Worm (Caenorhabditis elegans) whole organism, L4 larva: ENCODE results near the gene gem-1.
A peak's percentile ranks its signal among the peaks of the same experiment; 100 is the strongest.

ENCODE experiments used
- D1046.2 ChIP-seq: fragments of 200-800 bp; sonication (Bioruptor generic); IDR thresholded peaks from 2 replicates; pipeline ENCODE4 v1.3.6; 2022; ENCODE audit warnings: missing genetic modification characterization, missing compliant biosample characterization
- F10B5.3 ChIP-seq: sonication (generic microtip); optimal IDR thresholded peaks from 2 replicates; lab custom pipeline; 2016; ENCODE audit warnings: mild to moderate bottlenecking, missing genetic modification characterization, missing compliant biosample characterization
- F37D6.2 ChIP-seq: sonication (generic microtip); optimal IDR thresholded peaks from 2 replicates; lab custom pipeline; 2016; ENCODE audit warnings: mild to moderate bottlenecking, missing genetic modification characterization, missing compliant biosample characterization
- F44E2.7 ChIP-seq: fragments of 200-800 bp; sonication (Bioruptor generic); IDR thresholded peaks from 2 replicates; pipeline ENCODE4 v2.1.2; 2022; ENCODE audit warnings: missing genetic modification characterization, missing compliant biosample characterization
- Y105C5A.15 ChIP-seq: fragments of 200-800 bp; sonication (Bioruptor generic); IDR thresholded peaks from 2 replicates; pipeline ENCODE4 v1.3.6; 2022; ENCODE audit warnings: missing genetic modification characterization, missing compliant biosample characterization
- aha-1 ChIP-seq: fragments of 150-350 bp; peaks from one replicate; lab custom pipeline; 2014; ENCODE audit warnings: missing biosample characterization, missing genetic modification characterization
- aly-2 ChIP-seq: sonication (generic microtip); optimal IDR thresholded peaks from 2 replicates; lab custom pipeline; 2018; ENCODE audit warnings: missing biosample characterization, missing genetic modification characterization
- ama-1 ChIP-seq: fragments of 150-350 bp; optimal IDR thresholded peaks from 2 replicates; lab custom pipeline; 2014; ENCODE audit warnings: inconsistent platforms, mixed read lengths
- ctbp-1 ChIP-seq: fragments of 200-800 bp; sonication (Bioruptor generic); IDR thresholded peaks from 2 replicates; pipeline ENCODE4 v1.3.6; 2022; ENCODE audit warnings: missing genetic modification reagents, missing genetic modification characterization, missing compliant biosample characterization
- daf-16 ChIP-seq, 3 experiments: sonication (generic microtip); optimal IDR thresholded peaks; 2 replicates each; lab custom pipeline; 2016 to 2017; ENCODE audit warnings: missing genetic modification characterization in 3 of 3, missing genetic modification reagents in 3 of 3, mild to moderate bottlenecking in 2 of 3, missing compliant biosample characterization in 2 of 3, missing biosample characterization in 1 of 3, moderate library complexity in 1 of 3
- daf-19 ChIP-seq: fragments of 200-800 bp; sonication (Bioruptor generic); conservative IDR thresholded peaks from 2 replicates; pipeline ENCODE4 v1.3.6; 2022; ENCODE audit warnings: missing genetic modification characterization, missing compliant biosample characterization
- dmd-6 ChIP-seq: fragments of 200-800 bp; sonication (Bioruptor generic); IDR thresholded peaks from 2 replicates; pipeline ENCODE4 v1.3.6; 2022; ENCODE audit warnings: missing genetic modification reagents, missing genetic modification characterization, missing compliant biosample characterization
- duxl-1 ChIP-seq: sonication (generic microtip); optimal IDR thresholded peaks from 2 replicates; lab custom pipeline; 2016; ENCODE audit warnings: mild to moderate bottlenecking, missing genetic modification characterization, moderate library complexity, missing compliant biosample characterization; ENCODE audit not compliant: poor library complexity
- dve-1 ChIP-seq: sonication (generic microtip); optimal IDR thresholded peaks from 2 replicates; lab custom pipeline; 2017; ENCODE audit warnings: antibody characterized with exemption, mild to moderate bottlenecking, missing genetic modification characterization, missing compliant biosample characterization; ENCODE audit not compliant: insufficient read depth
- egl-43 ChIP-seq: fragments of 200-800 bp; sonication (Bioruptor generic); IDR thresholded peaks from 2 replicates; pipeline ENCODE4 v1.3.6; 2022; ENCODE audit warnings: missing genetic modification reagents, missing genetic modification characterization, missing compliant biosample characterization
- gei-8 ChIP-seq: fragments of 200-800 bp; sonication (Bioruptor generic); optimal IDR thresholded peaks from 2 replicates; lab custom pipeline; 2018; ENCODE audit warnings: mild to moderate bottlenecking, missing genetic modification characterization, missing compliant biosample characterization
- hif-1 ChIP-seq, 2 experiments: sonication (generic microtip); optimal IDR thresholded peaks; 2 replicates each; lab custom pipeline; 2016 to 2017; ENCODE audit warnings: missing compliant biosample characterization in 2 of 2, missing genetic modification characterization in 2 of 2, missing genetic modification reagents in 2 of 2, missing genotype in 2 of 2, mild to moderate bottlenecking in 1 of 2
- hlh-11 ChIP-seq: fragments of 200-800 bp; sonication (Bioruptor generic); optimal IDR thresholded peaks from 2 replicates; lab custom pipeline; 2018; ENCODE audit warnings: mild to moderate bottlenecking, missing genetic modification characterization, missing compliant biosample characterization
- jun-1 ChIP-seq: fragments of 150-350 bp; optimal IDR thresholded peaks from 2 replicates; lab custom pipeline; 2014; ENCODE audit warnings: missing biosample characterization, missing genetic modification reagents, missing genetic modification characterization
- lim-7 ChIP-seq: fragments of 200-800 bp; sonication (Bioruptor generic); IDR thresholded peaks from 2 replicates; pipeline ENCODE4 v1.3.6; 2022; ENCODE audit warnings: missing genetic modification characterization, missing compliant biosample characterization
- lin-15B ChIP-seq: fragments of 150-350 bp; sonication (generic microtip); optimal IDR thresholded peaks from 3 replicates; lab custom pipeline; 2014; ENCODE audit warnings: missing biosample characterization, missing genetic modification characterization
- madf-5 ChIP-seq, 2 experiments: fragments of 200-800 bp; sonication (Bioruptor generic); IDR thresholded peaks; 2 replicates each; pipeline ENCODE4 v1.3.6; 2022; ENCODE audit warnings: missing compliant biosample characterization in 2 of 2, missing genetic modification characterization in 2 of 2
- madf-9 ChIP-seq: fragments of 200-800 bp; sonication (Bioruptor generic); conservative IDR thresholded peaks from 2 replicates; pipeline ENCODE4 v1.3.6; 2022; ENCODE audit warnings: missing genetic modification reagents, missing genetic modification characterization, missing compliant biosample characterization
- mep-1 ChIP-seq: fragments of 150-350 bp; sonication (generic microtip); optimal IDR thresholded peaks from 3 replicates; lab custom pipeline; 2014; ENCODE audit warnings: missing biosample characterization, missing genetic modification characterization
- mxl-3 ChIP-seq: fragments of 200-800 bp; sonication (Bioruptor generic); optimal IDR thresholded peaks from 2 replicates; lab custom pipeline; 2018; ENCODE audit warnings: mild to moderate bottlenecking, missing genetic modification characterization, missing compliant biosample characterization
- nhr-10 ChIP-seq: fragments of 150-350 bp; optimal IDR thresholded peaks from 2 replicates; lab custom pipeline; 2014; ENCODE audit warnings: missing biosample characterization, missing genetic modification characterization
- nhr-11 ChIP-seq: fragments of 150-350 bp; optimal IDR thresholded peaks from 2 replicates; lab custom pipeline; 2014; ENCODE audit warnings: missing biosample characterization, missing genetic modification characterization
- nhr-28 ChIP-seq: fragments of 150-350 bp; optimal IDR thresholded peaks from 2 replicates; lab custom pipeline; 2014; ENCODE audit warnings: missing biosample characterization, missing genetic modification characterization
- nhr-41 ChIP-seq: fragments of 200-800 bp; sonication (Bioruptor generic); IDR thresholded peaks from 2 replicates; pipeline ENCODE4 v1.3.6; 2022; ENCODE audit warnings: missing genetic modification reagents, missing genetic modification characterization, missing compliant biosample characterization
- nhr-77 ChIP-seq: fragments of 150-350 bp; optimal IDR thresholded peaks from 2 replicates; lab custom pipeline; 2014; ENCODE audit warnings: missing biosample characterization, missing genetic modification characterization
- pha-4 ChIP-seq, 2 experiments: fragments of 150-350 bp in 1 of 2; fragments of 200-800 bp in 1 of 2; sonication (Bioruptor generic) in 1 of 2; IDR thresholded peaks in 1 of 2; optimal IDR thresholded peaks in 1 of 2; 2 replicates each; pipeline versions ENCODE4 v1.3.6 to Lab custom; 2014 to 2022; ENCODE audit warnings: missing genetic modification characterization in 2 of 2, missing genetic modification reagents in 2 of 2, missing biosample characterization in 1 of 2, missing compliant biosample characterization in 1 of 2
- php-3 ChIP-seq: fragments of 200-800 bp; sonication (Bioruptor generic); IDR thresholded peaks from 2 replicates; pipeline ENCODE4 v1.3.6; 2022; ENCODE audit warnings: missing genetic modification reagents, missing genetic modification characterization, missing compliant biosample characterization
- pqm-1 ChIP-seq: sonication (generic microtip); optimal IDR thresholded peaks from 2 replicates; lab custom pipeline; 2017; ENCODE audit warnings: missing biosample characterization, missing genetic modification characterization
- rbr-2 ChIP-seq: sonication (generic microtip); optimal IDR thresholded peaks from 2 replicates; lab custom pipeline; 2016; ENCODE audit warnings: missing genotype, missing genetic modification characterization, missing compliant biosample characterization
- sdz-12 ChIP-seq: fragments of 200-800 bp; sonication (Bioruptor generic); optimal IDR thresholded peaks from 2 replicates; lab custom pipeline; 2018; ENCODE audit warnings: mild to moderate bottlenecking, missing genetic modification characterization, missing compliant biosample characterization
- tag-97 ChIP-seq: fragments of 200-800 bp; sonication (Bioruptor generic); IDR thresholded peaks from 2 replicates; pipeline ENCODE4 v1.3.6; 2022; ENCODE audit warnings: missing genetic modification characterization, missing compliant biosample characterization
- unc-62 ChIP-seq, 3 experiments: fragments of 150-350 bp in 1 of 3; sonication (generic microtip); optimal IDR thresholded peaks in 2 of 3; peaks in 1 of 3; 1 replicate in 1 of 3; 2 replicates in 2 of 3; lab custom pipeline; 2014 to 2017; ENCODE audit warnings: missing biosample characterization in 3 of 3, missing genetic modification characterization in 3 of 3, missing genetic modification reagents in 3 of 3, missing genotype in 1 of 3
- zip-2 ChIP-seq: fragments of 150-350 bp; optimal IDR thresholded peaks from 2 replicates; lab custom pipeline; 2014; ENCODE audit warnings: missing biosample characterization, missing genetic modification characterization
- ztf-11 ChIP-seq: fragments of 150-350 bp; optimal IDR thresholded peaks from 2 replicates; lab custom pipeline; 2014; ENCODE audit warnings: missing biosample characterization, missing genetic modification characterization

The gem-1 gene

DNA sequence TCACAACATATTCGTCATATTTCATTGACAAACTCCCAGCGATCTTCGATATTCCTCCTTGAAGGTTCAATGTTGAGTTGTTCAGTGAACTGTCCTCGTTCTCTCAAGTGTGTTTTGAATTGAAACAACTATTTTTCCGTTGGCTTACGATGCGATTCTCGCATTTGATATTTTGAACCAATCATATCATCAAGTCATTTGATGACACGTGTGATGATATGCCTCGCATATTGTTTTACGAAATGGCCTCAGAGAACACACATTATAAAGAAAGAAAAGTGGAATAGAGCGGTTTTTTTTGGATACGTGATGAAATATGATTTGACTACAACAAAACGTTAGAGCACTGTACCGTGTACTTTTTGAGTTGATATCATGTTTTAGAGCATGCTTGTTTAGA, 28.4 kb downstream of the gem-1 start (continued):
- TF ChIP-seq duxl-1 (tag; lab: Kevin White, UChicago) (no peak), rbr-2 (no peak), mep-1 (tag; lab: Kevin White, UChicago) (peak; percentile 79), pha-4 (GFP tag; IDR thresholded peaks at IDR 0.05; lab: Robert Waterston, UW) (no peak), pha-4 (tag; optimal IDR thresholded peaks at IDR 0.05; lab: Kevin White, UChicago) (no peak), nhr-11 (tag; lab: Kevin White, UChicago) (peak; percentile 42), hif-1 (tag; optimal IDR thresholded peaks at IDR 0.05; lab: Kevin White, UChicago) (peak in 1 of 2 experiments; percentile 72), madf-5 (GFP tag; IDR thresholded peaks at IDR 0.05; lab: Robert Waterston, UW) (no peak), gei-8 (GFP tag; lab: Kevin White, UChicago) (no peak), nhr-77 (tag; lab: Kevin White, UChicago) (peak; percentile 35), madf-9 (no peak), tag-97 (no peak), F44E2.7 (GFP tag; lab: Robert Waterston, UW) (no peak)
- TF ChIP-seq, all 104 proteins: peak for 27

DNA sequence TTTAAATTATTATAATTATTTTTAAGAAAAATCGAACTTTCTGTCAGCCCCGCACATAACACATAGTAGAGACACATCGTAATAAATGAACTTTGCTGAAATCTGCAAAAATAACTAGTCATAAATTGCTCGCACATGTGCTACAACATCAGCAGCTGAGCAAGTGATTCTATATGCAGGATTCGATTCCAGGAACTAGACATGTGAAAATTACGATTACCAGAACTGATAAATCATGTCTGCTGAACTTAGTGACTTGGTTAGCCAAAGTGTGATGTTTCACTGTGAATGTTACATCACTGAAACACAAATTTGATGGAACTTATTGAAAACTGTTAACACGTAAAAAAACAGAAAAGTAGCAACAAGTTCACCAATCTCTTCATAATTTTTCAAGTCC, 29.5 kb downstream of the gem-1 start:
- TF ChIP-seq mxl-3 (GFP tag; lab: Kevin White, UChicago) (peak; percentile 71), sdz-12 (no peak)

DNA sequence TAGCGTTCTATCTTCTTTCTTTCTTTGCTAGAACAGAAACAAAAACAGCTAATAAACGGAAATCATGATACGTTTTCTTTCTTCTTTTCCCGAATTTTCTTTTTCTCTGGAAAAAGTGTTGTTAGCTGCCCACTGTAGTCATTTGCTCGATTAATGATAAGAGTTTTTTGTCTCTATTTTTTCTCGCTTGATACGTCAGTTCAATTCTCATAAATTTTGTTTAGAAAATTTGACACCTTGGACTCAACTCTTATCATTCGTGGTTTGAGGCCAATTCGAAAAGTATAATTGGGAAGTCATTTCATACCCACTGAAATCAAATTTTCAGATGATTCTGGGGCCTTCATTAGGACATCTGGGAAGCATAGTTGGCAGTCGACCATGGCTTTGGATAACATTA, 34.9 kb downstream of the gem-1 start:
- TF ChIP-seq nhr-10 (tag; lab: Kevin White, UChicago) (no peak), ama-1 (no peak), madf-5 (GFP tag; IDR thresholded peaks at IDR 0.05; lab: Robert Waterston, UW) (no peak), daf-16 (GFP tag; optimal IDR thresholded peaks at IDR 0.05; lab: Kevin White, UChicago) (no peak), daf-16 (tag; optimal IDR thresholded peaks at IDR 0.05; lab: Kevin White, UChicago) (peak; percentile 65), sdz-12 (no peak), dve-1 (tag; lab: Kevin White, UChicago) (peak; percentile 20), aha-1 (tag; lab: Kevin White, UChicago) (peak; percentile 51), duxl-1 (tag; lab: Kevin White, UChicago) (no peak), dmd-6 (peak; percentile 62), jun-1 (tag; lab: Kevin White, UChicago) (no peak), Y105C5A.15 (GFP tag; lab: Robert Waterston, UW) (no peak), unc-62 (GFP tag; optimal IDR thresholded peaks at IDR 0.05 in 1 of 2; lab: Kevin White, UChicago) (peak in 1 of 2 experiments; percentile 23), unc-62 (tag; optimal IDR thresholded peaks at IDR 0.05; lab: Kevin White, UChicago) (no peak), egl-43 (GFP tag; lab: Robert Waterston, UW) (no peak), ctbp-1 (GFP tag; lab: Robert Waterston, UW) (no peak), php-3 (no peak), daf-19 (GFP tag; lab: Robert Waterston, UW) (no peak), pha-4 (GFP tag; IDR thresholded peaks at IDR 0.05; lab: Robert Waterston, UW) (no peak), pha-4 (tag; optimal IDR thresholded peaks at IDR 0.05; lab: Kevin White, UChicago) (no peak), D1046.2 (GFP tag; lab: Robert Waterston, UW) (no peak), F10B5.3 (no peak), lim-7 (GFP tag; lab: Robert Waterston, UW) (no peak), lin-15B (no peak), hlh-11 (tag; lab: Kevin White, UChicago) (peak; percentile 62), nhr-28 (peak; percentile 54), zip-2 (no peak), pqm-1 (tag; lab: Kevin White, UChicago) (peak; percentile 58), nhr-41 (GFP tag; lab: Robert Waterston, UW) (no peak), ztf-11 (tag; lab: Kevin White, UChicago) (no peak), F37D6.2 (tag; lab: Kevin White, UChicago) (no peak), aly-2 (no peak)
